Worm (Caenorhabditis elegans) whole organism, mixed stage, embryonic: Measurements from ENCODE around the gene acly-1.

Experiments
- ces-1 ChIP-seq: fragments of 150-350 bp; optimal IDR thresholded peaks from 2 replicates; lab custom pipeline; 2014; ENCODE audit warnings: missing biosample characterization, missing genetic modification reagents, missing genetic modification characterization
- cnd-1 ChIP-seq: fragments of 200-800 bp; sonication (Bioruptor generic); optimal IDR thresholded peaks from 2 replicates; lab custom pipeline; 2018; ENCODE audit warnings: mild to moderate bottlenecking, missing genetic modification characterization, missing compliant biosample characterization
- flh-1 ChIP-seq: fragments of 200-800 bp; sonication (Bioruptor generic); optimal IDR thresholded peaks from 2 replicates; lab custom pipeline; 2018; ENCODE audit warnings: mild to moderate bottlenecking, missing genetic modification characterization, moderate library complexity, missing compliant biosample characterization
- lin-13 ChIP-seq: fragments of 150-350 bp; optimal IDR thresholded peaks from 2 replicates; lab custom pipeline; 2014; ENCODE audit warnings: missing biosample characterization, missing genetic modification characterization
- nhr-12 ChIP-seq: fragments of 150-350 bp; optimal IDR thresholded peaks from 2 replicates; lab custom pipeline; 2014; ENCODE audit warnings: missing biosample characterization, missing genetic modification characterization
- nhr-237 ChIP-seq: fragments of 150-350 bp; optimal IDR thresholded peaks from 2 replicates; lab custom pipeline; 2014; ENCODE audit warnings: missing biosample characterization, missing genetic modification characterization
- nhr-76 ChIP-seq: sonication (generic microtip); optimal IDR thresholded peaks from 2 replicates; lab custom pipeline; 2017; ENCODE audit warnings: missing biosample characterization, missing genetic modification characterization
- snpc-4 ChIP-seq: fragments of 150-350 bp; optimal IDR thresholded peaks from 2 replicates; lab custom pipeline; 2014; ENCODE audit warnings: missing biosample characterization, missing genetic modification characterization
- unc-62 ChIP-seq: fragments of 150-350 bp; optimal IDR thresholded peaks from 2 replicates; lab custom pipeline; 2014; ENCODE audit warnings: missing biosample characterization, missing genetic modification reagents, missing genetic modification characterization

DNA sequence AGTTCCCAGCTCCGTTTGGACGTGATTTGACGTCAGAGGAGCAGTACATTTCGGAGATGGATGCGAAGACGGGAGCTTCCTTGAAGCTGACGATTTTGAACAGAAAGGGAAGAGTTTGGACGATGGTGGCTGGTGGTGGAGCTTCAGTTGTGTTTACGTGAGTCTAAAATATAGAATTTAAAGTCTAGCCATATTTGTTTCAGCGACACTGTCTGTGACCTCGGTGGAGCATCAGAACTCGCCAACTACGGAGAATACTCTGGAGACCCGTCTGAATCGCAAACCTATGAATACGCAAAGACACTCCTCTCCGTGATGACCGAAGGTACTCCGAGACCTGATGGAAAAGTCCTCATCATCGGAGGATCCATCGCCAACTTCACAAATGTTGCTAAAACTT lies 1.2 kb downstream of the acly-1 start:
- TF ChIP-seq ces-1 (GFP tag; lab: Kevin White, UChicago) (no peak), nhr-76 (tag; lab: Kevin White, UChicago) (no peak), snpc-4 (tag; lab: Kevin White, UChicago) (no peak), nhr-237 (tag; lab: Kevin White, UChicago) (no peak), flh-1 (GFP tag; lab: Kevin White, UChicago) (no peak), unc-62 (GFP tag; lab: Kevin White, UChicago) (no peak), nhr-12 (no peak), lin-13 (tag; lab: Kevin White, UChicago) (no peak), cnd-1 (tag; lab: Kevin White, UChicago) (no peak)
